Worm (Caenorhabditis elegans): ENCODE results near the gene nhr-172.

Gene nhr-172

DNA sequence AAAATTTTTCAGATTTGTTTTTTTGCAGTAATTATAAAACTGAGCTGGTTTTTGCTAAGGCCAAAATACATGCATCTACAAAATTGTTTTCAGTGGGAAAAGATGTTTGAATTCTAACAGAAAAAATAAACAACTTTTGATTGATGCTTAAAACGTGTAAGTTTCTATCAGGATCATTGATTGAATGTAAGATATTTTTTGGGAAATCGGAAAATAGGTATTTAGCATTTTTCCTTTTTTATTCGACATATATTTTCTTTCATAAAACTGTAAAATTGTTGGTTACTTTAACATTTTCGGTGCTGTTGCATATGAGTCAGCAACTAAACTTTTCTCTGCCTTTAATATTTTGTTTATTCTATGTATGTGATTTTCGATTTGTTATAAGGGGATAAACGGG is 15.7 kb downstream of the nhr-172 start, which contains the start of gene C54F6.20:
Gene C54F6.20, plus strand, starts transcription at position 301 of the 400 bp plus-strand sequence.
- TF ChIP-seq mep-1 (tag; optimal IDR thresholded peaks at IDR 0.05) (no peak), lin-32 (GFP tag; optimal IDR thresholded peaks at IDR 0.05) (no peak), ceh-39 (tag; optimal IDR thresholded peaks at IDR 0.05) (no peak), ham-2 (GFP tag; optimal IDR thresholded peaks at IDR 0.05) (no peak), nhr-2 (tag; optimal IDR thresholded peaks at IDR 0.05) (no peak), ces-1 (GFP tag; optimal IDR thresholded peaks at IDR 0.05) (no peak)

DNA sequence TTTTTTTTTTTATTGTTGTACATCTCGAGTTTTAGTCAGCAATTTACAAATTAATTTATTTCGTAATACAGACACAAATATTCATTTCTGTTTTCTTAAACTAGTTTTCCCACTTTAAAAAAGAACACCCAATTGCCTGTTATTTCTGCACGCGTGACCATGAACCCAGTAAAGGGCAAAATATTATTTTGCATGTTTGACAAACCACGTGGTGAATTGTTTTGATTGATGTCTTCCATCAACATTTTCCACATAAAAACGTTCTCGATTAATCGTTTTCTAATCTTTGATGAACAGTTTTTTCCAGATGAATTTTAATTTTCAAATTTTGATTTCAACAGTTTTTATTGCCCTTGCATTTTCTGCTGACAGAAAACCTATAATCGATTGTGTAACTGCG is 16.9 kb downstream of the nhr-172 start, which contains the start of gene C54F6.18:
Gene C54F6.18, plus strand, starts transcription at position 301 of the 400 bp plus-strand sequence.
- TF ChIP-seq flh-1 (GFP tag; optimal IDR thresholded peaks at IDR 0.05) (no peak), unc-39 (tag; optimal IDR thresholded peaks at IDR 0.05) (no peak), ces-1 (GFP tag; optimal IDR thresholded peaks at IDR 0.05) (no peak), unc-120 (tag; optimal IDR thresholded peaks at IDR 0.05; ENCODE audit: poor library complexity, severe bottlenecking) (no peak), drap-1 (GFP tag; optimal IDR thresholded peaks at IDR 0.05) (no peak), M03D4.4 (tag; optimal IDR thresholded peaks at IDR 0.05) (no peak), unc-62 (GFP tag; optimal IDR thresholded peaks at IDR 0.05) (no peak), zip-8 (tag; optimal IDR thresholded peaks at IDR 0.05) (no peak), cnd-1 (tag; optimal IDR thresholded peaks at IDR 0.05) (no peak)

DNA sequence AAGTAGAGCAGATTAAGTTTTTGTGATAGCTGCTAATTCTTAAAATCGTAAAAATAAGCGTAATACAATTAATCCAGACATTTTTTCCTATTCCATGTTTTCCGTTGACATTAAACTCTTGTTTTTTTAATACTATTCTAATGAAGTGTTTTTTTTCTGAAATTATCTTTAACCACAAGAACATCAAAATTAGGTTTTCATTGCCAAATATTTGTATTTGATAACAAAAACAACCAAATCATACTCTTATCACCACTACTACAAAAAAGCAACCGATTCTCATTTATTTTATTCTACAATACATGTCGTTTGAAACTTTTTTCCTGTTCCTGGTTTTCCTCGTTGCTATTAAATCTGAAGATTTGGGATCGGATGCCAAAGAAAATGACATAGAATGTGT is 18.4 kb downstream of the nhr-172 start, which contains the start of gene C54F6.17:
Gene C54F6.17, plus strand, starts transcription at position 301 of the 400 bp plus-strand sequence.
- TF ChIP-seq mep-1 (tag; optimal IDR thresholded peaks at IDR 0.05) (no peak), unc-39 (tag; optimal IDR thresholded peaks at IDR 0.05) (no peak), unc-120 (tag; optimal IDR thresholded peaks at IDR 0.05; ENCODE audit: poor library complexity, severe bottlenecking) (no peak), cnd-1 (tag; optimal IDR thresholded peaks at IDR 0.05) (no peak)

DNA sequence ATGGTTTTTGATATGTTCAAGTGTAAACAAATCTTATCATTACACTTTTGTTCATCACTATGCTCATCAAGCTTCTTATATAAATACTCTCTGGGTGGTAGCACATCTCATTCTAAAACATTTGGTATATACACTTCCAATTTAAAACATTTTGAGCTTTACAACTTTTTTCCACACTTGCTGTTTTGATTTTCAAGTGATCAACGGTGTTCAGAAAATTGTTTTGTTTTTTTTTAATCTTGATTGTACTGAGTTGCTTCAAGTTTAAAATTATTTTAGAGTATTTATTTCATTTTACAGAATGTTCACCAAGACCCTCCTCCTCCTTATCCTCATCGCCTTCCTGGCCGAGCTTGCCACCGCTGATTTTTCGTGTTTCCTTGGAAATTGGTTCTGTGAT is 20.0 kb downstream of the nhr-172 start, which contains the start of gene C54F6.5:
Gene C54F6.5, plus strand, starts transcription at position 301 of the 400 bp plus-strand sequence.
- TF ChIP-seq tbx-8 (GFP tag; optimal IDR thresholded peaks at IDR 0.05), result no peak
- TF ChIP-seq unc-120 (tag; optimal IDR thresholded peaks at IDR 0.05; ENCODE audit: poor library complexity, severe bottlenecking), result no peak
- TF ChIP-seq drap-1 (GFP tag; optimal IDR thresholded peaks at IDR 0.05), result no peak
- no peak for TF ChIP-seq pha-4 (tag; optimal IDR thresholded peaks at IDR 0.05)
- TF ChIP-seq ztf-11 (tag; optimal IDR thresholded peaks at IDR 0.05), result no peak
- TF ChIP-seq nhr-237 (tag; optimal IDR thresholded peaks at IDR 0.05), result no peak
- no peak for TF ChIP-seq snpc-4 (tag; optimal IDR thresholded peaks at IDR 0.05)
- no peak for TF ChIP-seq lin-13 (tag; optimal IDR thresholded peaks at IDR 0.05)
- TF ChIP-seq elt-3 (tag; optimal IDR thresholded peaks at IDR 0.05), result no peak
- no peak for TF ChIP-seq nhr-2 (tag; optimal IDR thresholded peaks at IDR 0.05)
- no peak for TF ChIP-seq M03D4.4 (tag; optimal IDR thresholded peaks at IDR 0.05)
- TF ChIP-seq ceh-83 (GFP tag; optimal IDR thresholded peaks at IDR 0.05), result no peak

DNA sequence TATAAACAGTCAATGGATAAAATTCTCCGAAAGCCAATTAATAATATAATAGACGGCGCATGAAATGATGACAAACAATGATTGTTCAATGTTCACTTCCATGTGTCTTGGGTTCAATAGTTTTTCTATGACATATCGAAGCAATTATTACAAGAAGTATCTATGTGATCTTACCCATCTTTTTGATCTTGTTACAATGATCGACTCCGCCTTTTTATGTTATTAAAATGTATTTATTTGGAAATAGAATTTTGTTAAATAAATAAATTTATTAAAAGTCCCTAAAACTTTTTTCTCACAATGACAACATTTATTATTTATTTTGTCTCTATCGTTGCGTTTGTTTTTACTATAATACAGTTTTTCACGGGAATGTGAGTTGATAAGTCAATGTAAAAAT is 21.0 kb downstream of the nhr-172 start, which contains the start of gene swt-2:
Gene swt-2, plus strand, starts transcription at position 301 of the 400 bp plus-strand sequence.
- TF ChIP-seq sem-2 (GFP tag; optimal IDR thresholded peaks at IDR 0.05) (no peak), nhr-76 (tag; optimal IDR thresholded peaks at IDR 0.05) (no peak), bed-3 (GFP tag; optimal IDR thresholded peaks at IDR 0.05) (no peak), sptf-1 (tag; optimal IDR thresholded peaks at IDR 0.05) (no peak), mab-5 (tag; optimal IDR thresholded peaks at IDR 0.05) (no peak), M03D4.4 (tag; optimal IDR thresholded peaks at IDR 0.05) (no peak), ztf-11 (tag; optimal IDR thresholded peaks at IDR 0.05) (no peak), cnd-1 (tag; optimal IDR thresholded peaks at IDR 0.05) (no peak), lin-32 (GFP tag; optimal IDR thresholded peaks at IDR 0.05) (no peak), lsy-2 (tag; optimal IDR thresholded peaks at IDR 0.05) (no peak), blmp-1 (tag; optimal IDR thresholded peaks at IDR 0.05) (no peak), mep-1 (tag; optimal IDR thresholded peaks at IDR 0.05) (no peak), ces-1 (GFP tag; optimal IDR thresholded peaks at IDR 0.05) (no peak), nhr-2 (tag; optimal IDR thresholded peaks at IDR 0.05) (no peak)

DNA sequence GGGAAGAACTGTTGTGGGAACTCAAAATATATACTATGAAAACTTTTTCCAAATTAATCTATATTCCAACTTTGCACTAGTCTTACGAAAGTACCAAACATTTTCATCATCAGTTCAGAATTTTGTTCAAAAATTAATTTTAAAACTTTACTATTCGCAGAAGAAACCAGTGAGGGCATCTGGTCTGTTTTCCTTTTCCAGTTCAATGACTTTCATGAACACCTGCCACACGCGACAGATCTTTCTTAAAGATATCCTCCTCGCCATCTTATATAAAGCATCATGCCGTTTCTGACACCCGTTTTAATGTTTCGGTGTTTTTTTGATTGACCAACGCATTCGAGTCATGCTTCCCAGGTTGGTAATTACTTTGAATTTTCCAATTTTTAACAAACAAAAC is 24.2 kb downstream of the nhr-172 start, which contains the start of gene C54F6.3:
Gene C54F6.3, plus strand, starts transcription at position 301 of the 400 bp plus-strand sequence.
- TF ChIP-seq M03D4.4 (tag; optimal IDR thresholded peaks at IDR 0.05) (no peak), sem-2 (GFP tag; optimal IDR thresholded peaks at IDR 0.05) (no peak), cnd-1 (tag; optimal IDR thresholded peaks at IDR 0.05) (no peak), unc-120 (tag; optimal IDR thresholded peaks at IDR 0.05; ENCODE audit: poor library complexity, severe bottlenecking) (no peak), elt-3 (tag; optimal IDR thresholded peaks at IDR 0.05) (no peak), zip-8 (tag; optimal IDR thresholded peaks at IDR 0.05) (no peak), blmp-1 (tag; optimal IDR thresholded peaks at IDR 0.05) (no peak), sptf-1 (tag; optimal IDR thresholded peaks at IDR 0.05) (no peak), unc-39 (tag; optimal IDR thresholded peaks at IDR 0.05) (no peak), lin-13 (tag; optimal IDR thresholded peaks at IDR 0.05) (no peak), ces-1 (GFP tag; optimal IDR thresholded peaks at IDR 0.05) (no peak), unc-62 (GFP tag; optimal IDR thresholded peaks at IDR 0.05) (no peak), nhr-76 (tag; optimal IDR thresholded peaks at IDR 0.05) (no peak), ceh-83 (GFP tag; optimal IDR thresholded peaks at IDR 0.05) (no peak), hlh-1 (tag; optimal IDR thresholded peaks at IDR 0.05) (no peak), nhr-28 (tag; optimal IDR thresholded peaks at IDR 0.05) (no peak), mep-1 (tag; optimal IDR thresholded peaks at IDR 0.05) (no peak), nhr-2 (tag; optimal IDR thresholded peaks at IDR 0.05) (no peak), flh-1 (GFP tag; optimal IDR thresholded peaks at IDR 0.05) (no peak)

All from whole organism, mixed stage, embryonic.